Worm (Caenorhabditis elegans): ENCODE data around the gene T22G5.3.
A peak's percentile ranks its signal among the peaks of the same experiment; 100 is the strongest.

T22G5.3 gene

ce11 chrV:13889516-13889915, 8.8 kb downstream of the T22G5.3 start, which contains the start of gene spp-12:
Gene spp-12 (plus strand): TSS chrV:13889816.
- TF ChIP-seq ztf-26 (tag; optimal IDR thresholded peaks at IDR 0.05) (no peak), ceh-40 (GFP tag; IDR thresholded peaks at IDR 0.05) (no peak), aptf-3 (GFP tag; IDR thresholded peaks at IDR 0.05) (no peak), nhr-179 (tag; optimal IDR thresholded peaks at IDR 0.05) (no peak), nfyb-1 (GFP tag; IDR thresholded peaks at IDR 0.05) (no peak), dox-1 (GFP tag; IDR thresholded peaks at IDR 0.05) (no peak), nfya-1 (tag; optimal IDR thresholded peaks at IDR 0.05; ENCODE audit: borderline replicate concordance, insufficient read depth) (no peak), snpc-4 (GFP tag; optimal IDR thresholded peaks at IDR 0.05) (no peak), snpc-4 (tag; optimal IDR thresholded peaks at IDR 0.05) (no peak), snpc-1.1 (tag; optimal IDR thresholded peaks at IDR 0.05; ENCODE audit: insufficient read depth) (no peak), him-1 (tag; optimal IDR thresholded peaks at IDR 0.05) (no peak), rpc-1 (optimal IDR thresholded peaks at IDR 0.05) (no peak), rpc-1 (tag; optimal IDR thresholded peaks at IDR 0.05) (no peak), atf-7 (tag; optimal IDR thresholded peaks at IDR 0.05) (no peak)

ce11 chrV:13890473-13890872, 9.8 kb downstream of the T22G5.3 start, which contains the start of gene lbp-8:
Gene lbp-8 (plus strand): TSS chrV:13890773.
- TF ChIP-seq B0019.2 (GFP tag; conservative IDR thresholded peaks at IDR 0.05) (no peak), C06A6.2 (GFP tag; conservative IDR thresholded peaks at IDR 0.05) (no peak), snpc-1.3 (tag; optimal IDR thresholded peaks at IDR 0.05; ENCODE audit: insufficient read depth) (no peak), B0261.1 (tag; optimal IDR thresholded peaks at IDR 0.05) (no peak), egl-18 (GFP tag; IDR thresholded peaks at IDR 0.05) (no peak), mel-28 (tag; optimal IDR thresholded peaks at IDR 0.05; ENCODE audit: borderline replicate concordance) (no peak), somi-1 (GFP tag; optimal IDR thresholded peaks at IDR 0.05) (no peak), mcd-1 (GFP tag; IDR thresholded peaks at IDR 0.05) (no peak), ceh-100 (GFP tag; IDR thresholded peaks at IDR 0.05) (no peak), Y56A3A.18 (GFP tag; IDR thresholded peaks at IDR 0.05) (no peak), nhr-120 (GFP tag; IDR thresholded peaks at IDR 0.05) (no peak), nhr-90 (tag; optimal IDR thresholded peaks at IDR 0.05) (no peak), mes-4 (tag; optimal IDR thresholded peaks at IDR 0.05) (no peak), ceh-40 (GFP tag; IDR thresholded peaks at IDR 0.05) (no peak), attf-5 (GFP tag; optimal IDR thresholded peaks at IDR 0.05) (no peak)

DNA sequence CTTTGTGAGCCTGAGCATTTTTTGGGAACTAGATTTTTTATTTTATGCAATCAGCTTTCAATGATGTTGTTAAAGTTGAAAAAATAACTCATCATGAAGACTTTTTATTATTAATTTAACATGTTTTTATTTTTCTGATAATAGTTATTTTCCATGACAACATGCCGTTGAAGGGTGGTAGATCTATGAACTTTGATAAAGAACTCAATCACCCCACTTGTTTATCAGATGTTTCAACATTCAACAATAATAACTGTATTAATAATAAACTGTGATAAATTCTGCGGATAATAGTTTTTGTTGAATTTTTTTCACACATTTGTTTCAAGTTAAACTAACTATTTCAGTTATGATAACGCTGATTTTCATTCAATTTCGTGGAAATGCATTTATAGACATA, 10.8 kb downstream of the T22G5.3 start:
- TF ChIP-seq T07F8.4 (tag; optimal IDR thresholded peaks at IDR 0.05) (no peak), nhr-80 (tag; optimal IDR thresholded peaks at IDR 0.05) (peak; percentile 52)

DNA sequence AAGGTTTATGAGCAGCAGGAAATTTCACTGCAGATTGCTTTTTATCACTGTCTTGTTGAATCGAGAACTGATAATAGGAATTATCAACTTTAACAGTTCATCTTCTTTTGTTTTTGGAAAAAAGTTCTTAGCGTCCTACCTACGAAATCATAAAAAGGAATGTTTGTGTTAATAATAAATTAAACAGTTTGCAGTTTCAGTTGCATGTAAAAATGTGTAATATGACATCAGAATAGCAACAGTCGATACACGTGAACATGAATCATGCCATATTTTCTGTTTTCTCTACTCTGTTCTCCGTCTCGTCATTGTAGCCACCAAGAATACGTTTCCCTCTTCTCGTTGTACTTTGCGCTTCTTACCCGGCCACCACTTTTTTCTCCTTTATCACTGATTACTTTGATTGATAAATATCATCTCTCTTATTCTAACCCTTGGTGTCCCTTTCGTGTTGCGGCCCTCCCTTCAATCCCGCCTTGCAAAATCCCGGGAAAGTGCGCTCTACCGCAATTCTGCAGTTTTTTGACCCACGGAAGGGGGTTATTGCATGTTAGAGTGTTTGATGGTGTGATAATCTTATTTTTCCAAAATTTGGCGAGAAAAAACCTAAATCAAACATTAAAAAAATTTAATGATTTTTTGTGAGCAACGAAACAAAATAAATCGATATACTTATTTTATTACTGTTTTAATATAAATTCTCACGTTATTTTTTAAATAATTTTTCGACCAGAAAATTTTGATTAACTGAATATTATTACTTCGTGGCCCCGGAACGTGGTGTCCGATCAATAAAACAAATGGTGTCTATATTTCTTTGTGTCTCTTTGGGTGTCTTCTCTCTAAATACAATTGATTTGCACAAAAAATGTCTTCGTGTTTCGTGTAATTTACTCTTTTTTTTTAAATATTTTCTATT, 12.0 kb downstream of the T22G5.3 start, which contains the start of gene sptl-3:
TSS of gene sptl-3 (plus strand) at position 869 of the 919 bp plus-strand sequence.
- no peak for TF ChIP-seq pha-4 (tag; optimal IDR thresholded peaks at IDR 0.05)
- TF ChIP-seq mcd-1 (GFP tag; IDR thresholded peaks at IDR 0.05): peak; percentile 53
- TF ChIP-seq hmg-1.2 (GFP tag; IDR thresholded peaks at IDR 0.05): no peak
- no peak for TF ChIP-seq mxl-1 (tag; optimal IDR thresholded peaks at IDR 0.05)
- no peak for TF ChIP-seq egrh-3 (GFP tag; IDR thresholded peaks at IDR 0.05)
- TF ChIP-seq lin-35 (GFP tag; optimal IDR thresholded peaks at IDR 0.05): peak in 1 of 3 experiments; percentile 29
- peak; percentile 47 for TF ChIP-seq lin-40 (tag; optimal IDR thresholded peaks at IDR 0.05)
- TF ChIP-seq ztf-26 (tag; optimal IDR thresholded peaks at IDR 0.05): peak; percentile 40
- TF ChIP-seq repo-1 (tag; optimal IDR thresholded peaks at IDR 0.05): no peak
- TF ChIP-seq atf-7 (tag; optimal IDR thresholded peaks at IDR 0.05): peak; percentile 65
- TF ChIP-seq xnd-1 (tag; optimal IDR thresholded peaks at IDR 0.05): no peak
- TF ChIP-seq attf-5 (GFP tag; optimal IDR thresholded peaks at IDR 0.05): peak; percentile 1
- no peak for TF ChIP-seq Y67H2A.10 (GFP tag; conservative IDR thresholded peaks at IDR 0.05)
- peak; percentile 86 for TF ChIP-seq nhr-80 (tag; optimal IDR thresholded peaks at IDR 0.05)
- TF ChIP-seq him-1 (tag; optimal IDR thresholded peaks at IDR 0.05): no peak
- no peak for TF ChIP-seq nhr-179 (tag; optimal IDR thresholded peaks at IDR 0.05)

Measured in whole organism, young adult.